Fruit fly (Drosophila melanogaster) whole organism, embryonic: ENCODE measurements around the gene CkIIalpha-i3.
A peak's percentile ranks its signal among the peaks of the same experiment; 100 is the strongest.

Experiments
- BEAF-32 ChIP-seq: fragments of 200-800 bp; sonication (Bioruptor generic); optimal IDR thresholded peaks from 3 replicates; lab custom pipeline; 2017; ENCODE audit warnings: missing biosample characterization, missing genetic modification characterization, mild to moderate bottlenecking, moderate library complexity, missing genetic modification reagents
- CG11456 ChIP-seq: fragments of 200-800 bp; sonication (Bioruptor generic); IDR thresholded peaks from 3 replicates; pipeline ENCODE4 v1.3.6; 2022; ENCODE audit warnings: missing biosample characterization, missing genetic modification characterization
- CG17568 ChIP-seq: fragments of 200-800 bp; sonication (Bioruptor generic); optimal IDR thresholded peaks from 2 replicates; lab custom pipeline; 2018; ENCODE audit warnings: missing biosample characterization, mild to moderate bottlenecking, missing genetic modification characterization, moderate library complexity
- CG31441 ChIP-seq: fragments of 200-800 bp; sonication (Bioruptor generic); IDR thresholded peaks from 2 replicates; pipeline ENCODE4 v1.3.6; 2022; ENCODE audit warnings: missing biosample characterization, missing genetic modification characterization
- CG7839 ChIP-seq: fragments of 200-800 bp; sonication (Bioruptor generic); optimal IDR thresholded peaks from 3 replicates; lab custom pipeline; 2018; ENCODE audit warnings: missing biosample characterization, mild to moderate bottlenecking, missing genetic modification characterization, moderate library complexity
- CG7928 ChIP-seq: fragments of 200-800 bp; sonication (Bioruptor generic); optimal IDR thresholded peaks from 2 replicates; lab custom pipeline; 2017; ENCODE audit warnings: missing biosample characterization, mild to moderate bottlenecking, missing genetic modification characterization
- Dfd ChIP-seq, 2 experiments: fragments of >200 bp; optimal IDR thresholded peaks; 2 replicates each; lab custom pipeline; 2017; ENCODE audit warnings: missing biosample characterization in 2 of 2, missing genetic modification characterization in 2 of 2
- HLH3B ChIP-seq: fragments of 200-800 bp; sonication (Bioruptor generic); IDR thresholded peaks from 2 replicates; pipeline ENCODE4 v1.3.6; 2022; ENCODE audit warnings: missing biosample characterization, missing genetic modification characterization
- Hr3 ChIP-seq: fragments of 200-800 bp; sonication (Bioruptor generic); optimal IDR thresholded peaks from 3 replicates; lab custom pipeline; 2016; ENCODE audit warnings: missing biosample characterization, missing genetic modification characterization
- Nf-YB ChIP-seq: fragments of 200-800 bp; sonication (Bioruptor generic); optimal IDR thresholded peaks from 3 replicates; lab custom pipeline; 2019; ENCODE audit warnings: missing biosample characterization, mild to moderate bottlenecking, missing genetic modification characterization, moderate library complexity
- cwo ChIP-seq: fragments of 200-800 bp; sonication (Bioruptor generic); optimal IDR thresholded peaks from 3 replicates; lab custom pipeline; 2017; ENCODE audit warnings: missing biosample characterization, missing genetic modification characterization, mild to moderate bottlenecking, moderate library complexity, missing genetic modification reagents
- gro ChIP-seq: fragments of 200-800 bp; sonication (Bioruptor generic); optimal IDR thresholded peaks from 2 replicates; lab custom pipeline; 2016; ENCODE audit warnings: missing biosample characterization, missing genetic modification characterization
- her ChIP-seq: fragments of 200-800 bp; sonication (Bioruptor generic); optimal IDR thresholded peaks from 2 replicates; lab custom pipeline; 2016; ENCODE audit warnings: missing biosample characterization, missing genetic modification characterization
- hth ChIP-seq: fragments of >200 bp; optimal IDR thresholded peaks from 2 replicates; lab custom pipeline; 2017; ENCODE audit warnings: inconsistent platforms
- slp2 ChIP-seq: fragments of 200-800 bp; sonication (Bioruptor generic); optimal IDR thresholded peaks from 2 replicates; lab custom pipeline; 2016; ENCODE audit warnings: missing biosample characterization, missing genetic modification characterization
- trh ChIP-seq: fragments of 200-800 bp; sonication (Bioruptor generic); optimal IDR thresholded peaks from 2 replicates; lab custom pipeline; 2016; ENCODE audit warnings: missing biosample characterization, missing genetic modification characterization

The CkIIalpha-i3 gene

dm6 chr3L:660314-661075, 49.9 kb downstream of the CkIIalpha-i3 start (continued):
- TF ChIP-seq CG7839 (tag; lab: Kevin White, UChicago) (no peak), HLH3B (no peak), slp2 (GFP tag; lab: Kevin White, UChicago) (no peak), hth (no peak), CG31441 (GFP tag; lab: Robert Waterston, UW) (no peak), Nf-YB (no peak), cwo (no peak), BEAF-32 (GFP tag; lab: Kevin White, UChicago) (no peak), CG7928 (GFP tag; lab: Kevin White, UChicago) (no peak), Hr3 (GFP tag; lab: Kevin White, UChicago) (no peak), Dfd (GFP tag; optimal IDR thresholded peaks at IDR 0.05; lab: Kevin White, UChicago) (no peak), gro (GFP tag; lab: Kevin White, UChicago) (no peak), CG11456 (GFP tag; lab: Robert Waterston, UW) (0 out of 3 replicates have a peak, but pooled peaks have one; percentile 26), her (GFP tag; lab: Kevin White, UChicago) (no peak), trh (GFP tag; lab: Kevin White, UChicago) (no peak), CG17568 (GFP tag; lab: Kevin White, UChicago) (no peak)
